Fruit fly (Drosophila melanogaster): ENCODE measurements around the gene stai.

stai gene

dm6 chr2L:6062382-6063082 is 37.6 kb upstream of the stai start, which contains the start of the genes ND-51 and CG13994 (continued):
- TF ChIP-seq Lim3 (GFP tag; IDR thresholded peaks at IDR 0.05) (no peak), CG12236 (GFP tag; optimal IDR thresholded peaks at IDR 0.05) (peak; percentile 51), Kr (GFP tag; optimal IDR thresholded peaks at IDR 0.05) (no peak), Dad (GFP tag; optimal IDR thresholded peaks at IDR 0.05) (peak; percentile 79), peb (GFP tag; IDR thresholded peaks at IDR 0.05) (peak; percentile 63), jigr1 (GFP tag; IDR thresholded peaks at IDR 0.05) (peak; percentile 34; the same call in 1 of the 3 replicates), zen (tag; optimal IDR thresholded peaks at IDR 0.05) (peak; percentile 88), sens-2 (GFP tag; IDR thresholded peaks at IDR 0.05) (peak; percentile 65), CG17328 (GFP tag; IDR thresholded peaks at IDR 0.05) (peak; percentile 79), jumu (GFP tag; optimal IDR thresholded peaks at IDR 0.05) (peak; percentile 86), CG14050 (GFP tag; IDR thresholded peaks at IDR 0.05) (peak; percentile 64), CG9437 (GFP tag; optimal IDR thresholded peaks at IDR 0.05) (peak; percentile 55), CG3407 (GFP tag; optimal IDR thresholded peaks at IDR 0.05) (peak; percentile 39), CG12744 (GFP tag; optimal IDR thresholded peaks at IDR 0.05) (peak; percentile 76), CG30431 (GFP tag; optimal IDR thresholded peaks at IDR 0.05) (peak; percentile 69), crc (GFP tag; optimal IDR thresholded peaks at IDR 0.05) (peak; percentile 71), trem (tag; optimal IDR thresholded peaks at IDR 0.05) (peak; percentile 92), dysf (GFP tag; IDR thresholded peaks at IDR 0.05) (peak; percentile 84), mirr (GFP tag; optimal IDR thresholded peaks at IDR 0.05) (peak; percentile 71), danr (GFP tag; IDR thresholded peaks at IDR 0.05) (no peak), pum (GFP tag; optimal IDR thresholded peaks at IDR 0.05) (peak; percentile 90), CG11504 (tag; optimal IDR thresholded peaks at IDR 0.05) (no peak), Usf (GFP tag; optimal IDR thresholded peaks at IDR 0.05) (peak; percentile 54), CG10959 (GFP tag; IDR thresholded peaks at IDR 0.05) (peak; percentile 59), crp (GFP tag; optimal IDR thresholded peaks at IDR 0.05) (peak; percentile 40 to 86), Six4 (GFP tag; optimal IDR thresholded peaks at IDR 0.05) (peak; percentile 78), corto (GFP tag; optimal IDR thresholded peaks at IDR 0.05) (no peak), dm (GFP tag; optimal IDR thresholded peaks at IDR 0.05) (peak; percentile 70), CG1603 (tag; optimal IDR thresholded peaks at IDR 0.05) (peak; percentile 85), ci (GFP tag; IDR thresholded peaks at IDR 0.05) (peak; percentile 86), CG9876 (GFP tag; optimal IDR thresholded peaks at IDR 0.05) (peak; percentile 36), Trl (optimal IDR thresholded peaks at IDR 0.05) (no peak), Trl (GFP tag; optimal IDR thresholded peaks at IDR 0.05) (peak; percentile 89), klu (GFP tag; IDR thresholded peaks at IDR 0.05) (peak; percentile 71), CG15514 (GFP tag; optimal IDR thresholded peaks at IDR 0.05) (peak; percentile 84), Neu2 (GFP tag; optimal IDR thresholded peaks at IDR 0.05; ENCODE audit: borderline replicate concordance) (peak; percentile 1), Ravus (GFP tag; IDR thresholded peaks at IDR 0.05) (peak; percentile 33), MESR4 (GFP tag; optimal IDR thresholded peaks at IDR 0.05) (peak; percentile 48), toy (GFP tag; IDR thresholded peaks at IDR 0.05) (peak; percentile 45; the same call in 1 of the 2 replicates), CG6175 (GFP tag; IDR thresholded peaks at IDR 0.05) (peak; percentile 45; the same call in 1 of the 3 replicates), yki (optimal IDR thresholded peaks at IDR 0.05) (no peak), grn (GFP tag; optimal IDR thresholded peaks at IDR 0.05) (no peak), sug (tag; optimal IDR thresholded peaks at IDR 0.05) (peak; percentile 86), eyg (GFP tag; optimal IDR thresholded peaks at IDR 0.05) (peak; percentile 76), Xrp1 (GFP tag; IDR thresholded peaks at IDR 0.05) (peak; percentile 85), CG13287 (GFP tag; IDR thresholded peaks at IDR 0.05; ENCODE audit: partially characterized antibody) (peak; percentile 52; the same call in 1 of the 2 replicates), twi (tag; optimal IDR thresholded peaks at IDR 0.05) (peak; percentile 63), CG6683 (GFP tag; optimal IDR thresholded peaks at IDR 0.05) (peak; percentile 44), CG3065 (GFP tag; optimal IDR thresholded peaks at IDR 0.05) (peak; percentile 43)

Data from whole organism, embryonic.